Worm (Caenorhabditis elegans) whole organism, L4 larva: ENCODE results near the gene F54F7.3.

Experiments used
- egl-43 ChIP-seq: fragments of 200-800 bp; sonication (Bioruptor generic); IDR thresholded peaks from 2 replicates; pipeline ENCODE4 v1.3.6; 2022; ENCODE audit warnings: missing genetic modification reagents, missing genetic modification characterization, missing compliant biosample characterization
- mxl-3 ChIP-seq: fragments of 200-800 bp; sonication (Bioruptor generic); optimal IDR thresholded peaks from 2 replicates; lab custom pipeline; 2018; ENCODE audit warnings: mild to moderate bottlenecking, missing genetic modification characterization, missing compliant biosample characterization
- zfp-3 ChIP-seq: fragments of 200-800 bp; sonication (Bioruptor generic); conservative IDR thresholded peaks from 2 replicates; pipeline ENCODE4 v1.3.6; 2022; ENCODE audit warnings: missing genetic modification reagents, missing genetic modification characterization, missing compliant biosample characterization

DNA sequence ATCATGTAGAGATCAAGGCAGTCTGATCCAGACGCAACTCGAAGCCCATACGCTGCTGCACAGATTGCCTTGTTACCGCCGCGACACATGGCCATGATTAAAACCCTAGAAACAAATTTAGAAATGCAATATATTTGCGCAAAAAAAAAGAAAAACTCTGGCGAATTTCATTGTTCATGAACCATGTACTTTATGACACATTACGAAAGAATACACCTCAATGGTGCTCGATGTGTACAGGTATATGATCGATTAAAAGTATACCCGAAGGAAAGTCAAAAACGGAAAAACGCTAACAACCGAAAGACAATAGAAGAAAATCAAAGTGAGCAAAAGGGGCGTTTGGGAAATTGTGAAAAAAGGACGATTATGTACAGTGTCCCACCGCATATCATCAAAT, 42.3 kb upstream of the F54F7.3 start, which contains the start of gene Y62H9A.8:
- no peak for TF ChIP-seq egl-43 (GFP tag; lab: Robert Waterston, UW)
- no peak for TF ChIP-seq mxl-3 (GFP tag; lab: Kevin White, UChicago)
- TF ChIP-seq zfp-3 (GFP tag; lab: Robert Waterston, UW): no peak
